Worm (Caenorhabditis elegans) whole organism, L1 larva: ENCODE results near the gene cwp-1.

Experiments used
- aly-2 ChIP-seq: fragments of 150-350 bp; optimal IDR thresholded peaks from 2 replicates; lab custom pipeline; 2014; ENCODE audit warnings: missing biosample characterization, missing genetic modification characterization
- ama-1 ChIP-seq: fragments of 150-350 bp; optimal IDR thresholded peaks from 2 replicates; lab custom pipeline; 2014
- ceh-63 ChIP-seq: fragments of 200-800 bp; sonication (Bioruptor generic); optimal IDR thresholded peaks from 2 replicates; lab custom pipeline; 2018; ENCODE audit warnings: mild to moderate bottlenecking, missing genetic modification characterization, missing compliant biosample characterization
- irx-1 ChIP-seq: sonication (generic microtip); optimal IDR thresholded peaks from 2 replicates; lab custom pipeline; 2016; ENCODE audit warnings: missing genetic modification characterization, missing compliant biosample characterization
- lin-13 ChIP-seq: fragments of 150-350 bp; optimal IDR thresholded peaks from 2 replicates; lab custom pipeline; 2014; ENCODE audit warnings: missing biosample characterization, missing genetic modification reagents, missing genetic modification characterization
- mep-1 ChIP-seq: fragments of 150-350 bp; optimal IDR thresholded peaks from 2 replicates; lab custom pipeline; 2014; ENCODE audit warnings: missing biosample characterization, missing genetic modification characterization
- nhr-11 ChIP-seq: fragments of 150-350 bp; optimal IDR thresholded peaks from 2 replicates; lab custom pipeline; 2014; ENCODE audit warnings: missing biosample characterization, missing genetic modification characterization
- nhr-237 ChIP-seq: fragments of 150-350 bp; optimal IDR thresholded peaks from 2 replicates; lab custom pipeline; 2014; ENCODE audit warnings: missing biosample characterization, missing genetic modification characterization
- snpc-4 ChIP-seq: fragments of 150-350 bp; optimal IDR thresholded peaks from 2 replicates; lab custom pipeline; 2014; ENCODE audit warnings: missing biosample characterization, missing genetic modification characterization
- unc-62 ChIP-seq: fragments of 150-350 bp; optimal IDR thresholded peaks from 2 replicates; lab custom pipeline; 2014; ENCODE audit warnings: missing biosample characterization, missing genetic modification reagents, missing genetic modification characterization
- unc-86 ChIP-seq: sonication (generic microtip); optimal IDR thresholded peaks from 2 replicates; lab custom pipeline; 2016; ENCODE audit warnings: missing genetic modification characterization, missing compliant biosample characterization

DNA sequence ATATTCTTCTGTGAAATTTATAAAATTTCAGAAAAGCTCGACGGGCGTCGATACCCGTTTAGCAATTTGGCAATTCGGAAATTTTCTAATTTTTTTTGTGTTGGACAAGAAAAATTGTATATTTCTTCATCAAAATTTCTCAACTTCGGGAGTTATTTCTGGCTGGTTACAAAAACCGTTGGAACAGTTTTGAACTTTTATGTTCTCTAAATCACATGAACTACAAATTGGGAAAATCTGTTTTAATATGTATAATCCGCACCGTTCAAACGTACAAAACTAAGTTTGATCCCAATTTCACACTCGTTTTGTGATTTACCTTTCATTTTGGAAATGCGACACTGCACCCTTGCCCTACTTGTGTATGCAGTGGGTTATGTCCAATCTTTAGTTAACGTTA lies 44.3 kb upstream of the cwp-1 start, which contains the start of gene T19H12.3:
- TF ChIP-seq ama-1 (no peak), unc-62 (GFP tag; lab: Kevin White, UChicago) (no peak), lin-13 (GFP tag; lab: Kevin White, UChicago) (no peak), irx-1 (tag; lab: Kevin White, UChicago) (no peak), nhr-11 (no peak), nhr-237 (tag; lab: Kevin White, UChicago) (no peak), snpc-4 (no peak), ceh-63 (GFP tag; lab: Kevin White, UChicago) (no peak), mep-1 (tag; lab: Kevin White, UChicago) (no peak), aly-2 (tag; lab: Kevin White, UChicago) (no peak), unc-86 (tag; lab: Kevin White, UChicago) (no peak)
